Worm (Caenorhabditis elegans) whole organism, late embryonic: Measurements from ENCODE around the gene hda-11.

ENCODE experiments used
- ahr-1 ChIP-seq: sonication (generic microtip); optimal IDR thresholded peaks from 2 replicates; lab custom pipeline; 2016; ENCODE audit warnings: missing genetic modification characterization, missing compliant biosample characterization
- ama-1 ChIP-seq: fragments of 150-350 bp; optimal IDR thresholded peaks from 2 replicates; lab custom pipeline; 2014
- fax-1 ChIP-seq: sonication (generic microtip); optimal IDR thresholded peaks from 2 replicates; lab custom pipeline; 2016; ENCODE audit warnings: missing genotype, missing genetic modification characterization, missing compliant biosample characterization
- hlh-30 ChIP-seq: sonication (generic microtip); optimal IDR thresholded peaks from 2 replicates; lab custom pipeline; 2017; ENCODE audit warnings: antibody characterized with exemption, missing genetic modification characterization, missing compliant biosample characterization; ENCODE audit not compliant: insufficient read depth
- lin-11 ChIP-seq: fragments of 200-800 bp; sonication (Bioruptor generic); optimal IDR thresholded peaks from 2 replicates; lab custom pipeline; 2018; ENCODE audit warnings: mild to moderate bottlenecking, missing genetic modification characterization, missing compliant biosample characterization
- pax-1 ChIP-seq: fragments of 150-350 bp; optimal IDR thresholded peaks from 2 replicates; lab custom pipeline; 2014; ENCODE audit warnings: missing biosample characterization, missing genetic modification characterization
- unc-55 ChIP-seq: sonication (generic microtip); optimal IDR thresholded peaks from 2 replicates; lab custom pipeline; 2017; ENCODE audit warnings: missing biosample characterization, missing genetic modification reagents, missing genetic modification characterization
- unc-86 ChIP-seq: sonication (generic microtip); optimal IDR thresholded peaks from 2 replicates; lab custom pipeline; 2016; ENCODE audit warnings: missing genetic modification characterization, missing compliant biosample characterization

DNA sequence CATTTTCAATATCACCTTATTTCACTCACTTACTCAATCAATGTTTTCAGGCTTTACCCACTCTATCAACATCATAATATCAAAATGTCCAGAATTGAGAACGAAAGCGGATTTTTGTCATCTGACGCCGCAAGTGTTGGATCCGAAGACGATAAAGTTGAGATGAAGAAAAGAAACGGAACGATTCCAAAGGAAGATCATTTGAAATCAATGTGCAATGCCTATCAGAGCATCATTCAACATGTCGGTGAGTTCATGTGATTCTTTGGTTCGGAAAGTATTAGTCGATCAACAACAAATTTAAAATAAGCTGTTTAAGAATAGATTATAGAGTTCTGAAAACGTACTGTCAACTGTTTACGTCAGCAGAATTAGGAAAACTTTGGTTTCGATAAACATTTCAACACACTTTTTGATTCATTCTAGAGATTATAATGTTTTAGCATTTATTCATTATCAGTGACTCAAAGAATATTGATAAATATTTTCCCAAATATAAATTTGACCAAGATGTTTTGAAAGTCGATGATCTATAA lies 38.9 kb downstream of the hda-11 start, which contains the start of gene cat-4:
- TF ChIP-seq unc-55 (no peak), fax-1 (tag; lab: Kevin White, UChicago) (no peak), unc-86 (tag; lab: Kevin White, UChicago) (no peak), pax-1 (tag; lab: Kevin White, UChicago) (no peak), hlh-30 (tag; lab: Kevin White, UChicago) (no peak), ama-1 (lab: Kevin White, UChicago) (no peak), ahr-1 (tag; lab: Kevin White, UChicago) (no peak), lin-11 (no peak)
